Worm (Caenorhabditis elegans): ENCODE results near the gene his-38.
A peak's percentile ranks its signal among the peaks of the same experiment; 100 is the strongest.

his-38 gene

ce11 chrX:7340394-7340793 is 30.7 kb upstream of the his-38 start:
- no peak for TF ChIP-seq rec-8 (tag; optimal IDR thresholded peaks at IDR 0.05)
- peak; percentile 70 for TF ChIP-seq efl-1 (GFP tag; optimal IDR thresholded peaks at IDR 0.05)
- 0 out of 2 replicates have a peak, but pooled peaks have one; percentile 23 for TF ChIP-seq rcor-1 (GFP tag; IDR thresholded peaks at IDR 0.05)
- peak; percentile 23; the same call in 1 of the 2 replicates for TF ChIP-seq madf-8 (GFP tag; conservative IDR thresholded peaks at IDR 0.05)
- TF ChIP-seq madf-6 (GFP tag; IDR thresholded peaks at IDR 0.05) = peak; percentile 63
- peak; percentile 3 for TF ChIP-seq dpl-1 (GFP tag; optimal IDR thresholded peaks at IDR 0.05)
- TF ChIP-seq gei-17 (GFP tag; optimal IDR thresholded peaks at IDR 0.05) = no peak

ce11 chrX:7334302-7334724 is 24.6 kb upstream of the his-38 start, which contains the start of gene epg-7:
epg-7 (plus strand) TSS chrX:7334714.
- no peak for TF ChIP-seq dpl-1 (GFP tag; optimal IDR thresholded peaks at IDR 0.05)
- peak; percentile 2 for TF ChIP-seq snpc-3.4 (tag; optimal IDR thresholded peaks at IDR 0.05)
- peak; percentile 78 for TF ChIP-seq pbrm-1 (GFP tag; IDR thresholded peaks at IDR 0.05)
- peak; percentile 98 for TF ChIP-seq zfh-2 (GFP tag; conservative IDR thresholded peaks at IDR 0.05)
- peak; percentile 88 for TF ChIP-seq let-526 (GFP tag; IDR thresholded peaks at IDR 0.05)
- TF ChIP-seq ccch-3 (GFP tag; optimal IDR thresholded peaks at IDR 0.05) = no peak
- TF ChIP-seq attf-3 (GFP tag; conservative IDR thresholded peaks at IDR 0.05) = no peak
- TF ChIP-seq rec-8 (tag; optimal IDR thresholded peaks at IDR 0.05) = no peak
- TF ChIP-seq madf-6 (GFP tag; IDR thresholded peaks at IDR 0.05) = no peak; the same call in 1 of the 2 replicates
- TF ChIP-seq ztf-22 (GFP tag; optimal IDR thresholded peaks at IDR 0.05) = peak; percentile 78
- peak; percentile 83; the same call in 1 of the 2 replicates for TF ChIP-seq egl-44 (GFP tag; IDR thresholded peaks at IDR 0.05)
- TF ChIP-seq madf-10 (tag; optimal IDR thresholded peaks at IDR 0.05) = peak; percentile 80
- TF ChIP-seq nfyb-1 (GFP tag; IDR thresholded peaks at IDR 0.05) = peak; percentile 93
- no peak for TF ChIP-seq Y67H2A.10 (GFP tag; conservative IDR thresholded peaks at IDR 0.05)
- TF ChIP-seq unc-62 (GFP tag; optimal IDR thresholded peaks at IDR 0.05) = no peak
- TF ChIP-seq sdz-38 (tag; optimal IDR thresholded peaks at IDR 0.05) = no peak
- TF ChIP-seq F33H1.4 (GFP tag; IDR thresholded peaks at IDR 0.05) = no peak
- peak; percentile 91 for TF ChIP-seq lir-1 (GFP tag; conservative IDR thresholded peaks at IDR 0.05)
- TF ChIP-seq bed-1 (GFP tag; IDR thresholded peaks at IDR 0.05) = no peak
- TF ChIP-seq hrde-1 (tag; optimal IDR thresholded peaks at IDR 0.05; ENCODE audit: borderline replicate concordance) = no peak
- no peak for TF ChIP-seq lag-1 (GFP tag; IDR thresholded peaks at IDR 0.05)
- TF ChIP-seq ets-4 (GFP tag; optimal IDR thresholded peaks at IDR 0.05) = peak; percentile 86
- TF ChIP-seq C17E4.6 (GFP tag; IDR thresholded peaks at IDR 0.05) = no peak
- no peak for TF ChIP-seq fkh-3 (tag; optimal IDR thresholded peaks at IDR 0.05)
- TF ChIP-seq athp-1 (tag; optimal IDR thresholded peaks at IDR 0.05) = peak; percentile 85
- no peak for TF ChIP-seq rpc-1 (optimal IDR thresholded peaks at IDR 0.05)
- no peak for TF ChIP-seq rpc-1 (tag; optimal IDR thresholded peaks at IDR 0.05)
- peak; percentile 35 for TF ChIP-seq die-1 (tag; optimal IDR thresholded peaks at IDR 0.05)
- TF ChIP-seq hlh-12 (tag; optimal IDR thresholded peaks at IDR 0.05) = no peak
- TF ChIP-seq ztf-26 (tag; optimal IDR thresholded peaks at IDR 0.05) = peak; percentile 90
- no peak for TF ChIP-seq him-1 (tag; optimal IDR thresholded peaks at IDR 0.05)
- peak; percentile 74 for TF ChIP-seq ZK185.1 (tag; optimal IDR thresholded peaks at IDR 0.05; ENCODE audit: poor library complexity, severe bottlenecking)
- peak; percentile 82 for TF ChIP-seq rcor-1 (GFP tag; IDR thresholded peaks at IDR 0.05)
- no peak for TF ChIP-seq lsl-1 (GFP tag; optimal IDR thresholded peaks at IDR 0.05)
- no peak for TF ChIP-seq efl-1 (GFP tag; optimal IDR thresholded peaks at IDR 0.05)
- peak; percentile 80 for TF ChIP-seq ekl-4 (GFP tag; IDR thresholded peaks at IDR 0.05)
- no peak for TF ChIP-seq unc-130 (GFP tag; optimal IDR thresholded peaks at IDR 0.05)
- no peak for TF ChIP-seq madf-3 (GFP tag; IDR thresholded peaks at IDR 0.05)
- TF ChIP-seq K11D2.4 (GFP tag; IDR thresholded peaks at IDR 0.05) = peak; percentile 84
- TF ChIP-seq madf-8 (GFP tag; conservative IDR thresholded peaks at IDR 0.05) = no peak
- peak; percentile 62 for TF ChIP-seq tlf-1 (GFP tag; optimal IDR thresholded peaks at IDR 0.05)
- peak; percentile 81 for TF ChIP-seq mcd-1 (GFP tag; IDR thresholded peaks at IDR 0.05)
- peak; percentile 40 for TF ChIP-seq nhr-90 (tag; optimal IDR thresholded peaks at IDR 0.05)
- no peak for TF ChIP-seq B0035.1 (tag; optimal IDR thresholded peaks at IDR 0.05)
- TF ChIP-seq ztf-6 (GFP tag; IDR thresholded peaks at IDR 0.05) = peak; percentile 80; the same call in 1 of the 2 replicates
